Fruit fly (Drosophila melanogaster) whole organism, embryonic: ENCODE measurements around the gene CG9467.

Experiments used
- Atf6 ChIP-seq: fragments of 200-800 bp; sonication (Bioruptor generic); IDR thresholded peaks from 2 replicates; pipeline ENCODE4 v1.3.6; 2022; ENCODE audit warnings: missing biosample characterization, missing genetic modification characterization
- BtbVII ChIP-seq: fragments of 200-800 bp; sonication (Bioruptor generic); optimal IDR thresholded peaks from 3 replicates; lab custom pipeline; 2017; ENCODE audit warnings: missing biosample characterization, mild to moderate bottlenecking, missing genetic modification characterization
- Bteb2 ChIP-seq: fragments of 200-800 bp; sonication (Bioruptor generic); optimal IDR thresholded peaks from 2 replicates; lab custom pipeline; 2016; ENCODE audit warnings: missing biosample characterization, missing genetic modification characterization
- CG10462 ChIP-seq: fragments of 200-800 bp; sonication (Bioruptor generic); optimal IDR thresholded peaks from 2 replicates; lab custom pipeline; 2016; ENCODE audit warnings: missing biosample characterization, missing genetic modification characterization
- CG10543 ChIP-seq: fragments of 200-800 bp; sonication (Bioruptor generic); optimal IDR thresholded peaks from 3 replicates; lab custom pipeline; 2017; ENCODE audit warnings: missing biosample characterization, mild to moderate bottlenecking, missing genetic modification characterization, moderate library complexity
- CG12942 ChIP-seq: fragments of 200-800 bp; sonication (Bioruptor generic); optimal IDR thresholded peaks from 3 replicates; lab custom pipeline; 2016; ENCODE audit warnings: missing biosample characterization, missing genetic modification characterization
- CG15514 ChIP-seq: fragments of 200-800 bp; sonication (Bioruptor generic); optimal IDR thresholded peaks from 3 replicates; lab custom pipeline; 2017; ENCODE audit warnings: missing biosample characterization, missing genetic modification characterization, mild to moderate bottlenecking, moderate library complexity, missing genetic modification reagents
- CG16779 ChIP-seq: fragments of 200-800 bp; sonication (Bioruptor generic); IDR thresholded peaks from 2 replicates; pipeline ENCODE4 v1.3.6; 2022; ENCODE audit warnings: missing biosample characterization, missing genetic modification characterization
- CG17359 ChIP-seq: fragments of 200-800 bp; sonication (Bioruptor generic); optimal IDR thresholded peaks from 3 replicates; lab custom pipeline; 2018; ENCODE audit warnings: missing biosample characterization, mild to moderate bottlenecking, missing genetic modification characterization, moderate library complexity
- CG17385 ChIP-seq: fragments of 200-800 bp; sonication (Bioruptor generic); optimal IDR thresholded peaks from 3 replicates; lab custom pipeline; 2018; ENCODE audit warnings: missing biosample characterization, mild to moderate bottlenecking, missing genetic modification characterization
- CG17568 ChIP-seq: fragments of 200-800 bp; sonication (Bioruptor generic); optimal IDR thresholded peaks from 2 replicates; lab custom pipeline; 2018; ENCODE audit warnings: missing biosample characterization, mild to moderate bottlenecking, missing genetic modification characterization, moderate library complexity
- CG30403 ChIP-seq: fragments of 200-800 bp; sonication (Bioruptor generic); optimal IDR thresholded peaks from 3 replicates; lab custom pipeline; 2016; ENCODE audit warnings: missing biosample characterization, missing genetic modification characterization
- CG31441 ChIP-seq: fragments of 200-800 bp; sonication (Bioruptor generic); IDR thresholded peaks from 2 replicates; pipeline ENCODE4 v1.3.6; 2022; ENCODE audit warnings: missing biosample characterization, missing genetic modification characterization
- CG32532 ChIP-seq: fragments of 200-800 bp; sonication (Bioruptor generic); IDR thresholded peaks from 2 replicates; pipeline ENCODE4 v1.3.6; 2022; ENCODE audit warnings: missing biosample characterization, missing genetic modification characterization
- CG33557 ChIP-seq: fragments of 200-800 bp; sonication (Bioruptor generic); optimal IDR thresholded peaks from 2 replicates; lab custom pipeline; 2019; ENCODE audit warnings: missing biosample characterization, mild to moderate bottlenecking, missing genetic modification characterization, moderate library complexity
- CG34224 ChIP-seq: fragments of 200-800 bp; sonication (Bioruptor generic); IDR thresholded peaks from 3 replicates; pipeline ENCODE4 v1.3.6; 2022; ENCODE audit warnings: missing biosample characterization, missing genetic modification characterization; ENCODE audit not compliant: partially characterized antibody
- CG4820 ChIP-seq: fragments of 200-800 bp; sonication (Bioruptor generic); optimal IDR thresholded peaks from 3 replicates; lab custom pipeline; 2016; ENCODE audit warnings: missing biosample characterization, missing genetic modification characterization
- CG6813 ChIP-seq: fragments of 200-800 bp; sonication (Bioruptor generic); optimal IDR thresholded peaks from 2 replicates; lab custom pipeline; 2017; ENCODE audit warnings: missing biosample characterization, missing genetic modification characterization, mild to moderate bottlenecking, moderate library complexity, missing genetic modification reagents
- CG7928 ChIP-seq: fragments of 200-800 bp; sonication (Bioruptor generic); optimal IDR thresholded peaks from 2 replicates; lab custom pipeline; 2017; ENCODE audit warnings: missing biosample characterization, mild to moderate bottlenecking, missing genetic modification characterization
- CG9797 ChIP-seq: fragments of 200-800 bp; sonication (Bioruptor generic); optimal IDR thresholded peaks from 3 replicates; lab custom pipeline; 2018; ENCODE audit warnings: missing biosample characterization, mild to moderate bottlenecking, missing genetic modification characterization
- D ChIP-seq, 2 experiments: fragments of 200-800 bp in 1 of 2; fragments of >200 bp in 1 of 2; sonication (Bioruptor generic) in 1 of 2; optimal IDR thresholded peaks; 2 replicates in 1 of 2; 3 replicates in 1 of 2; lab custom pipeline; 2017; ENCODE audit warnings: mild to moderate bottlenecking in 1 of 2, missing biosample characterization in 1 of 2, missing genetic modification characterization in 1 of 2, missing genetic modification reagents in 1 of 2
- D19A ChIP-seq: fragments of 200-800 bp; optimal IDR thresholded peaks from 3 replicates; lab custom pipeline; 2019; ENCODE audit warnings: missing biosample characterization, mild to moderate bottlenecking, missing genetic modification characterization, moderate library complexity
- Dp ChIP-seq: fragments of 200-800 bp; sonication (Bioruptor generic); optimal IDR thresholded peaks from 2 replicates; lab custom pipeline; 2018; ENCODE audit warnings: missing biosample characterization, mild to moderate bottlenecking, missing genetic modification characterization, moderate library complexity
- ERR ChIP-seq: fragments of 200-800 bp; sonication (Bioruptor generic); optimal IDR thresholded peaks from 2 replicates; lab custom pipeline; 2016; ENCODE audit warnings: missing biosample characterization, missing genetic modification characterization
- Eip74EF ChIP-seq, 2 experiments: fragments of 200-800 bp in 1 of 2; fragments of >200 bp in 1 of 2; sonication (Bioruptor generic) in 1 of 2; optimal IDR thresholded peaks; 2 replicates each; lab custom pipeline; 2017 to 2019; ENCODE audit warnings: missing biosample characterization in 2 of 2, missing genetic modification characterization in 2 of 2, mild to moderate bottlenecking in 1 of 2, moderate library complexity in 1 of 2
- HHEX ChIP-seq: fragments of 200-800 bp; sonication (Bioruptor generic); optimal IDR thresholded peaks from 3 replicates; lab custom pipeline; 2017; ENCODE audit warnings: missing biosample characterization, mild to moderate bottlenecking, missing genetic modification characterization, missing genetic modification reagents
- HLHmδ ChIP-seq: fragments of 200-800 bp; sonication (Bioruptor generic); optimal IDR thresholded peaks from 2 replicates; lab custom pipeline; 2018; ENCODE audit warnings: missing biosample characterization, mild to moderate bottlenecking, missing genetic modification characterization, moderate library complexity
- Hsf ChIP-seq: fragments of 200-800 bp; sonication (Bioruptor generic); optimal IDR thresholded peaks from 3 replicates; lab custom pipeline; 2016; ENCODE audit warnings: missing biosample characterization, missing genetic modification characterization
- Kr ChIP-seq: fragments of 200-800 bp; sonication (Bioruptor generic); optimal IDR thresholded peaks from 2 replicates; lab custom pipeline; 2017; ENCODE audit warnings: missing biosample characterization, mild to moderate bottlenecking, missing genetic modification characterization
- MESR4 ChIP-seq: fragments of 200-800 bp; sonication (Bioruptor generic); optimal IDR thresholded peaks from 2 replicates; lab custom pipeline; 2018; ENCODE audit warnings: missing biosample characterization, mild to moderate bottlenecking, missing genetic modification characterization, moderate library complexity
- Mrtf ChIP-seq: fragments of 200-800 bp; sonication (Bioruptor generic); IDR thresholded peaks from 3 replicates; pipeline ENCODE4 v1.3.6; 2022; ENCODE audit warnings: missing biosample characterization, missing genetic modification characterization
- NC2α ChIP-seq: fragments of 200-800 bp; sonication (Bioruptor generic); optimal IDR thresholded peaks from 2 replicates; lab custom pipeline; 2016; ENCODE audit warnings: missing biosample characterization, missing genetic modification characterization
- Six4 ChIP-seq: fragments of 200-800 bp; sonication (Bioruptor generic); optimal IDR thresholded peaks from 2 replicates; lab custom pipeline; 2016; ENCODE audit warnings: missing biosample characterization, missing genetic modification characterization
- Sox100B ChIP-seq: fragments of 200-800 bp; sonication (Bioruptor generic); optimal IDR thresholded peaks from 3 replicates; lab custom pipeline; 2018; ENCODE audit warnings: missing biosample characterization, mild to moderate bottlenecking, missing genetic modification characterization
- Trl ChIP-seq, 3 experiments: fragments of >200 bp in 2 of 3; fragments of 200-800 bp in 1 of 3; sonication (Bioruptor generic) in 1 of 3; optimal IDR thresholded peaks; 2 replicates in 1 of 3; 3 replicates in 2 of 3; lab custom pipeline; 2016 to 2017; ENCODE audit warnings: missing biosample characterization in 1 of 3, missing genetic modification characterization in 1 of 3
- ewg ChIP-seq: fragments of 200-800 bp; sonication (Bioruptor generic); optimal IDR thresholded peaks from 3 replicates; lab custom pipeline; 2017; ENCODE audit warnings: mild to moderate bottlenecking, missing biosample characterization, missing genetic modification reagents, missing genetic modification characterization
- eyg ChIP-seq: fragments of 200-800 bp; sonication (Bioruptor generic); optimal IDR thresholded peaks from 3 replicates; lab custom pipeline; 2016; ENCODE audit warnings: missing biosample characterization, missing genetic modification characterization
- jumu ChIP-seq: fragments of 200-800 bp; sonication (Bioruptor generic); optimal IDR thresholded peaks from 3 replicates; lab custom pipeline; 2016; ENCODE audit warnings: missing biosample characterization, missing genetic modification characterization
- lab ChIP-seq: fragments of 200-800 bp; sonication (Bioruptor generic); optimal IDR thresholded peaks from 3 replicates; lab custom pipeline; 2017; ENCODE audit warnings: missing biosample characterization, missing genetic modification characterization, mild to moderate bottlenecking, moderate library complexity, missing genetic modification reagents
- maf-S ChIP-seq: fragments of 200-800 bp; sonication (Bioruptor generic); optimal IDR thresholded peaks from 2 replicates; lab custom pipeline; 2016; ENCODE audit warnings: missing biosample characterization, missing genetic modification characterization
- nau ChIP-seq: fragments of 200-800 bp; sonication (Bioruptor generic); optimal IDR thresholded peaks from 3 replicates; lab custom pipeline; 2017; ENCODE audit warnings: missing biosample characterization, mild to moderate bottlenecking, missing genetic modification characterization, missing genetic modification reagents
- pan ChIP-seq, 4 experiments: fragments of >200 bp in 3 of 4; fragments of 200-800 bp in 1 of 4; sonication (Bioruptor generic) in 1 of 4; optimal IDR thresholded peaks in 3 of 4; IDR thresholded peaks in 1 of 4; 2 replicates each; pipeline versions ENCODE4 v1.3.6 to Lab custom; 2017 to 2022; ENCODE audit warnings: missing biosample characterization in 2 of 4, missing genetic modification characterization in 2 of 4, mixed read lengths in 1 of 4
- pfk ChIP-seq: fragments of 200-800 bp; sonication (Bioruptor generic); optimal IDR thresholded peaks from 2 replicates; lab custom pipeline; 2018; ENCODE audit warnings: missing biosample characterization, mild to moderate bottlenecking, missing genetic modification characterization, moderate library complexity
- rib ChIP-seq: fragments of 200-800 bp; sonication (Bioruptor generic); IDR thresholded peaks from 2 replicates; pipeline ENCODE4 v1.3.6; 2022; ENCODE audit warnings: missing biosample characterization, missing genetic modification characterization
- slou ChIP-seq: fragments of 200-800 bp; sonication (Bioruptor generic); optimal IDR thresholded peaks from 3 replicates; lab custom pipeline; 2016; ENCODE audit warnings: missing biosample characterization, missing genetic modification characterization
- tio ChIP-seq: fragments of 200-800 bp; sonication (Bioruptor generic); optimal IDR thresholded peaks from 2 replicates; lab custom pipeline; 2017; ENCODE audit warnings: missing biosample characterization, missing genetic modification characterization, inconsistent platforms
- trh ChIP-seq: fragments of 200-800 bp; sonication (Bioruptor generic); optimal IDR thresholded peaks from 2 replicates; lab custom pipeline; 2016; ENCODE audit warnings: missing biosample characterization, missing genetic modification characterization
- vnd ChIP-seq: fragments of 200-800 bp; sonication (Bioruptor generic); IDR thresholded peaks from 3 replicates; pipeline ENCODE4 v1.3.6; 2022; ENCODE audit warnings: missing biosample characterization, missing genetic modification characterization; ENCODE audit not compliant: partially characterized antibody
- zfh1 ChIP-seq: fragments of 200-800 bp; sonication (Bioruptor generic); IDR thresholded peaks from 3 replicates; pipeline ENCODE4 v1.3.6; 2022; ENCODE audit warnings: missing biosample characterization, missing genetic modification characterization

CG9467 gene

DNA sequence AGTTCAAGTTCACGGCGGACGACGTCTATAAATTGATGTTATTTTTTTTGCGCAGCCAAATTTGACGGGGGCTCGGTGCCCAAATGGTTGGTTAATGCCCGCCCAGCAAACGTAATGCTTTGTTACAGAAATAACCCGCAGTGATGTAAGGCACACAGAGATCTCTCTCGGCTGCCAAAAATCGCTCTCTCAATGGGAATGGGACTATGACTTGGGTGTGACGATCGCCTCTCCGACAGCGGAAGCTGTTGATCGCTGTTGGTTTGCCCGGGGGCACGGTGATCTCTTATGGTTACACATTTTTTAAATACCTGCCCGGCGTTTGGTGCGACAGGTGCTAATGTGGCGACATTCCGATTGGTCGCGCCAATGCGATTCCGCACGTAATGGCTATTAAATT, 30.7 kb downstream of the CG9467 start (continued):
- TF ChIP-seq nau (GFP tag; lab: Kevin White, UChicago), result peak; percentile 30
- no peak for TF ChIP-seq CG6813 (GFP tag; lab: Kevin White, UChicago)
- no peak for TF ChIP-seq CG7928
- TF ChIP-seq D (optimal IDR thresholded peaks at IDR 0.05; lab: Kevin White, UChicago), result no peak
- no peak for TF ChIP-seq D (GFP tag; optimal IDR thresholded peaks at IDR 0.05; lab: Kevin White, UChicago)
- no peak for TF ChIP-seq NC2α
- no peak for TF ChIP-seq Bteb2 (GFP tag; lab: Kevin White, UChicago)
- TF ChIP-seq zfh1 (GFP tag; lab: Robert Waterston, UW), result no peak
- TF ChIP-seq ERR (GFP tag; lab: Kevin White, UChicago), result no peak
- TF ChIP-seq Eip74EF (GFP tag; optimal IDR thresholded peaks at IDR 0.05; lab: Kevin White, UChicago), result no peak
- no peak for TF ChIP-seq CG31441 (GFP tag; lab: Robert Waterston, UW)
- 0 out of 2 replicates have a peak, but pooled peaks have one; percentile 24 for TF ChIP-seq CG32532 (GFP tag; lab: Robert Waterston, UW)
- no peak for TF ChIP-seq CG16779 (GFP tag; lab: Robert Waterston, UW)
- no peak for TF ChIP-seq Mrtf (GFP tag; lab: Robert Waterston, UW)
- TF ChIP-seq jumu (GFP tag; lab: Kevin White, UChicago), result no peak
- TF ChIP-seq HHEX (GFP tag; lab: Kevin White, UChicago), result no peak
- no peak for TF ChIP-seq CG12942 (GFP tag; lab: Kevin White, UChicago)
- TF ChIP-seq ewg (GFP tag; lab: Kevin White, UChicago), result no peak
- no peak for TF ChIP-seq CG15514 (GFP tag; lab: Kevin White, UChicago)
- TF ChIP-seq BtbVII (GFP tag; lab: Kevin White, UChicago), result no peak
- TF ChIP-seq slou (GFP tag; lab: Kevin White, UChicago), result no peak
- TF ChIP-seq tio (GFP tag; lab: Kevin White, UChicago), result no peak
- TF ChIP-seq CG34224 (GFP tag; lab: Robert Waterston, UW), result 0 out of 3 replicates have a peak, but pooled peaks have one; percentile 26
- no peak for TF ChIP-seq eyg (GFP tag; lab: Kevin White, UChicago)
- TF ChIP-seq Sox100B (GFP tag; lab: Kevin White, UChicago), result no peak
- no peak for TF ChIP-seq CG9797 (GFP tag; lab: Kevin White, UChicago)
- no peak for TF ChIP-seq CG10462 (GFP tag; lab: Kevin White, UChicago)
- TF ChIP-seq rib, result 0 out of 2 replicates have a peak, but pooled peaks have one; percentile 33
- no peak for TF ChIP-seq HLHmδ (GFP tag; lab: Kevin White, UChicago)
- TF ChIP-seq D19A (tag; lab: Kevin White, UChicago), result no peak
- no peak for TF ChIP-seq vnd (GFP tag; lab: Robert Waterston, UW)
- no peak for TF ChIP-seq CG30403 (GFP tag; lab: Kevin White, UChicago)
- no peak for TF ChIP-seq Hsf (GFP tag; lab: Kevin White, UChicago)
- TF ChIP-seq Dp (GFP tag; lab: Kevin White, UChicago), result no peak
- TF ChIP-seq trh, result no peak
- no peak for TF ChIP-seq pfk
- TF ChIP-seq MESR4 (GFP tag; lab: Kevin White, UChicago), result no peak
- TF ChIP-seq Six4 (GFP tag; lab: Kevin White, UChicago), result no peak
- no peak for TF ChIP-seq Kr (GFP tag; lab: Kevin White, UChicago)
- TF ChIP-seq CG10543, result peak; percentile 72
- TF ChIP-seq Trl (optimal IDR thresholded peaks at IDR 0.05; lab: Kevin White, UChicago), result peak in 1 of 2 experiments; percentile 56
- no peak for TF ChIP-seq Trl (GFP tag; optimal IDR thresholded peaks at IDR 0.05; lab: Kevin White, UChicago)
- peak; percentile 7 for TF ChIP-seq lab (GFP tag; lab: Kevin White, UChicago)
- no peak for TF ChIP-seq CG17359 (tag; lab: Kevin White, UChicago)
- TF ChIP-seq CG4820 (GFP tag; lab: Kevin White, UChicago), result no peak
- TF ChIP-seq pan (optimal IDR thresholded peaks at IDR 0.05; lab: Kevin White, UChicago), result no peak
- TF ChIP-seq pan (GFP tag; optimal IDR thresholded peaks at IDR 0.05 in 1 of 2, IDR thresholded peaks at IDR 0.05 in 1 of 2), result no peak
- TF ChIP-seq Atf6 (GFP tag; lab: Robert Waterston, UW), result no peak
- TF ChIP-seq CG17385 (GFP tag; lab: Kevin White, UChicago), result no peak
- no peak for TF ChIP-seq CG33557 (GFP tag; lab: Kevin White, UChicago)
- no peak for TF ChIP-seq maf-S (GFP tag; lab: Kevin White, UChicago)
- TF ChIP-seq CG17568, result no peak
